Fruit fly (Drosophila melanogaster): Measurements from ENCODE around the gene Acbp1.
A peak's percentile ranks its signal among the peaks of the same experiment; 100 is the strongest.

Acbp1 gene

dm6 chr2L:8133772-8134386 is 28.4 kb downstream of the Acbp1 start (continued):
- no peak for TF ChIP-seq CG11456 (GFP tag; IDR thresholded peaks at IDR 0.05)
- no peak for TF ChIP-seq vvl (GFP tag; IDR thresholded peaks at IDR 0.05)
- no peak for TF ChIP-seq CG18619 (GFP tag; optimal IDR thresholded peaks at IDR 0.05)
- no peak for TF ChIP-seq Bteb2 (GFP tag; optimal IDR thresholded peaks at IDR 0.05)
- TF ChIP-seq CG14050 (GFP tag; IDR thresholded peaks at IDR 0.05), result no peak
- TF ChIP-seq CG10431 (GFP tag; optimal IDR thresholded peaks at IDR 0.05), result no peak
- no peak for TF ChIP-seq dpn (GFP tag; optimal IDR thresholded peaks at IDR 0.05)

- no peak for TF ChIP-seq dan (GFP tag; IDR thresholded peaks at IDR 0.05)
- no peak for TF ChIP-seq Nf-YC (tag; optimal IDR thresholded peaks at IDR 0.05)
- TF ChIP-seq CG15696 (tag; optimal IDR thresholded peaks at IDR 0.05), result no peak
- no peak for TF ChIP-seq CG1647 (GFP tag; optimal IDR thresholded peaks at IDR 0.05)
These were observed 31.5 kb downstream of the Acbp1 start for dm6 chr2L:8130729-8131128.

dm6 chr2L:8129996-8130641 is 32.1 kb downstream of the Acbp1 start:
- peak in 1 of 3 experiments; percentile 24 for TF ChIP-seq Stat92E (GFP tag; optimal IDR thresholded peaks at IDR 0.05)
- no peak for TF ChIP-seq hth (optimal IDR thresholded peaks at IDR 0.05)
- TF ChIP-seq HHEX (GFP tag; optimal IDR thresholded peaks at IDR 0.05), result no peak
- no peak for TF ChIP-seq CG13296 (GFP tag; optimal IDR thresholded peaks at IDR 0.05)
- TF ChIP-seq grn (GFP tag; optimal IDR thresholded peaks at IDR 0.05), result peak; percentile 76
- TF ChIP-seq CG17568 (GFP tag; optimal IDR thresholded peaks at IDR 0.05), result no peak
- no peak for TF ChIP-seq CG11560 (tag; IDR thresholded peaks at IDR 0.05)
- TF ChIP-seq CG2875 (GFP tag; optimal IDR thresholded peaks at IDR 0.05), result no peak
- TF ChIP-seq Med (GFP tag), result peak; percentile 29
- no peak for TF ChIP-seq Mes4 (GFP tag; optimal IDR thresholded peaks at IDR 0.05)
- TF ChIP-seq zfh2 (GFP tag; optimal IDR thresholded peaks at IDR 0.05), result no peak
- TF ChIP-seq sens (GFP tag), result peak; percentile 25
- TF ChIP-seq CG32532 (GFP tag; IDR thresholded peaks at IDR 0.05), result no peak
- TF ChIP-seq Tbp (GFP tag; optimal IDR thresholded peaks at IDR 0.05), result no peak
- TF ChIP-seq ftz-f1 (GFP tag; optimal IDR thresholded peaks at IDR 0.05), result peak; percentile 3
- TF ChIP-seq CG3407 (GFP tag; optimal IDR thresholded peaks at IDR 0.05), result no peak
- no peak for TF ChIP-seq Dad (GFP tag; optimal IDR thresholded peaks at IDR 0.05)
- TF ChIP-seq ara (GFP tag; IDR thresholded peaks at IDR 0.05), result no peak
- TF ChIP-seq CG6254 (GFP tag; optimal IDR thresholded peaks at IDR 0.05), result no peak
- TF ChIP-seq exex (tag; optimal IDR thresholded peaks at IDR 0.05), result peak; percentile 83
- TF ChIP-seq CG3726 (GFP tag; IDR thresholded peaks at IDR 0.05), result no peak
- peak; percentile 74 for TF ChIP-seq sug (tag; optimal IDR thresholded peaks at IDR 0.05)
- 0 out of 3 replicates have a peak, but pooled peaks have one; percentile 41 for TF ChIP-seq vnd (GFP tag; IDR thresholded peaks at IDR 0.05; ENCODE audit: partially characterized antibody)
- no peak for TF ChIP-seq az2 (GFP tag; optimal IDR thresholded peaks at IDR 0.05)
- TF ChIP-seq CoRest (tag; optimal IDR thresholded peaks at IDR 0.05), result no peak
- no peak for TF ChIP-seq CG12104 (GFP tag; optimal IDR thresholded peaks at IDR 0.05)
- no peak for TF ChIP-seq CG15696 (tag; optimal IDR thresholded peaks at IDR 0.05)
- TF ChIP-seq CG12659 (GFP tag; optimal IDR thresholded peaks at IDR 0.05), result no peak
- no peak for TF ChIP-seq her (GFP tag; optimal IDR thresholded peaks at IDR 0.05)
- no peak for TF ChIP-seq gfzf (GFP tag; optimal IDR thresholded peaks at IDR 0.05)
- no peak for TF ChIP-seq CG6689 (GFP tag; IDR thresholded peaks at IDR 0.05)
- no peak for TF ChIP-seq scrt (GFP tag; optimal IDR thresholded peaks at IDR 0.05)
- TF ChIP-seq wek (GFP tag; optimal IDR thresholded peaks at IDR 0.05), result no peak
- no peak for TF ChIP-seq CG13123 (GFP tag; optimal IDR thresholded peaks at IDR 0.05)
- no peak for TF ChIP-seq HLH3B (GFP tag; IDR thresholded peaks at IDR 0.05)
- TF ChIP-seq CG15601 (tag; optimal IDR thresholded peaks at IDR 0.05), result no peak

All from whole organism, embryonic.